Fruit fly (Drosophila melanogaster) whole organism, embryonic: ENCODE data around the gene CG8509.
A peak's percentile ranks its signal among the peaks of the same experiment; 100 is the strongest.

Experiments used
- Abd-B ChIP-seq: fragments of 200-800 bp; sonication (Bioruptor generic); optimal IDR thresholded peaks from 2 replicates; lab custom pipeline; 2018; ENCODE audit warnings: missing biosample characterization, mild to moderate bottlenecking, missing genetic modification characterization, moderate library complexity
- Atf-2 ChIP-seq: fragments of 200-800 bp; sonication (Bioruptor generic); optimal IDR thresholded peaks from 2 replicates; lab custom pipeline; 2016; ENCODE audit warnings: missing biosample characterization, missing genetic modification characterization
- BtbVII ChIP-seq: fragments of 200-800 bp; sonication (Bioruptor generic); optimal IDR thresholded peaks from 3 replicates; lab custom pipeline; 2017; ENCODE audit warnings: missing biosample characterization, mild to moderate bottlenecking, missing genetic modification characterization
- CG10462 ChIP-seq: fragments of 200-800 bp; sonication (Bioruptor generic); optimal IDR thresholded peaks from 2 replicates; lab custom pipeline; 2016; ENCODE audit warnings: missing biosample characterization, missing genetic modification characterization
- CG10543 ChIP-seq: fragments of 200-800 bp; sonication (Bioruptor generic); optimal IDR thresholded peaks from 3 replicates; lab custom pipeline; 2017; ENCODE audit warnings: missing biosample characterization, mild to moderate bottlenecking, missing genetic modification characterization, moderate library complexity
- CG17328 ChIP-seq: fragments of 200-800 bp; sonication (Bioruptor generic); IDR thresholded peaks from 2 replicates; pipeline ENCODE4 v1.3.6; 2022; ENCODE audit warnings: missing biosample characterization, missing genetic modification characterization
- CG17361 ChIP-seq: fragments of 200-800 bp; sonication (Bioruptor generic); IDR thresholded peaks from 3 replicates; pipeline ENCODE4 v1.3.6; 2022; ENCODE audit warnings: missing biosample characterization, missing genetic modification characterization
- CG2120 ChIP-seq: fragments of 200-800 bp; sonication (Bioruptor generic); optimal IDR thresholded peaks from 3 replicates; lab custom pipeline; 2016; ENCODE audit warnings: missing biosample characterization, missing genetic modification characterization
- CG2712 ChIP-seq: fragments of 200-800 bp; optimal IDR thresholded peaks from 3 replicates; lab custom pipeline; 2019; ENCODE audit warnings: missing biosample characterization, mild to moderate bottlenecking, missing genetic modification characterization, moderate library complexity
- CG30403 ChIP-seq: fragments of 200-800 bp; sonication (Bioruptor generic); optimal IDR thresholded peaks from 3 replicates; lab custom pipeline; 2016; ENCODE audit warnings: missing biosample characterization, missing genetic modification characterization
- CG3065 ChIP-seq: fragments of 200-800 bp; sonication (Bioruptor generic); optimal IDR thresholded peaks from 2 replicates; lab custom pipeline; 2016; ENCODE audit warnings: missing biosample characterization, missing genetic modification characterization
- CG31388 ChIP-seq: fragments of 200-800 bp; sonication (Bioruptor generic); optimal IDR thresholded peaks from 2 replicates; lab custom pipeline; 2016; ENCODE audit warnings: missing biosample characterization, missing genetic modification characterization
- CG4424 ChIP-seq: fragments of 200-800 bp; sonication (Bioruptor generic); optimal IDR thresholded peaks from 3 replicates; lab custom pipeline; 2016; ENCODE audit warnings: missing biosample characterization, missing genetic modification characterization
- CG6654 ChIP-seq: fragments of 200-800 bp; sonication (Bioruptor generic); optimal IDR thresholded peaks from 2 replicates; lab custom pipeline; 2017; ENCODE audit warnings: missing biosample characterization, mild to moderate bottlenecking, missing genetic modification characterization
- CG9437 ChIP-seq: fragments of 200-800 bp; sonication (Bioruptor generic); optimal IDR thresholded peaks from 2 replicates; lab custom pipeline; 2018; ENCODE audit warnings: missing biosample characterization, mild to moderate bottlenecking, missing genetic modification characterization
- CTCF ChIP-seq: fragments of 200-800 bp; sonication (Bioruptor generic); optimal IDR thresholded peaks from 2 replicates; lab custom pipeline; 2017; ENCODE audit warnings: missing biosample characterization, mild to moderate bottlenecking, missing genetic modification characterization, moderate library complexity
- D ChIP-seq, 2 experiments: fragments of 200-800 bp in 1 of 2; fragments of >200 bp in 1 of 2; sonication (Bioruptor generic) in 1 of 2; optimal IDR thresholded peaks; 2 replicates in 1 of 2; 3 replicates in 1 of 2; lab custom pipeline; 2017; ENCODE audit warnings: mild to moderate bottlenecking in 1 of 2, missing biosample characterization in 1 of 2, missing genetic modification characterization in 1 of 2, missing genetic modification reagents in 1 of 2
- Deaf1 ChIP-seq: fragments of 200-800 bp; optimal IDR thresholded peaks from 3 replicates; lab custom pipeline; 2019; ENCODE audit warnings: missing biosample characterization, mild to moderate bottlenecking, missing genetic modification characterization, moderate library complexity
- H2.0 ChIP-seq: fragments of 200-800 bp; sonication (Bioruptor generic); IDR thresholded peaks from 2 replicates; pipeline ENCODE4 v1.3.6; 2022; ENCODE audit warnings: missing biosample characterization, missing genetic modification characterization
- Hmx ChIP-seq: fragments of 200-800 bp; sonication (Bioruptor generic); optimal IDR thresholded peaks from 2 replicates; lab custom pipeline; 2016; ENCODE audit warnings: missing biosample characterization, missing genetic modification characterization
- Hr51 ChIP-seq, 2 experiments: fragments of 200-800 bp; sonication (Bioruptor generic); optimal IDR thresholded peaks; 2 replicates in 1 of 2; 3 replicates in 1 of 2; lab custom pipeline; 2016 to 2018; ENCODE audit warnings: missing biosample characterization in 2 of 2, missing genetic modification characterization in 2 of 2, mild to moderate bottlenecking in 1 of 2, moderate library complexity in 1 of 2
- Kr ChIP-seq: fragments of 200-800 bp; sonication (Bioruptor generic); optimal IDR thresholded peaks from 2 replicates; lab custom pipeline; 2017; ENCODE audit warnings: missing biosample characterization, mild to moderate bottlenecking, missing genetic modification characterization
- MTF-1 ChIP-seq: fragments of 200-800 bp; sonication (Bioruptor generic); optimal IDR thresholded peaks from 2 replicates; lab custom pipeline; 2018; ENCODE audit warnings: missing biosample characterization, mild to moderate bottlenecking, missing genetic modification characterization, borderline replicate concordance
- Med ChIP-seq: fragments of 200-800 bp; sonication (Bioruptor generic); peaks from one replicate; lab custom pipeline; 2016; ENCODE audit warnings: missing biosample characterization, missing genetic modification characterization, mild to moderate bottlenecking, inconsistent platforms, moderate library complexity
- Neu2 ChIP-seq: fragments of 200-800 bp; sonication (Bioruptor generic); optimal IDR thresholded peaks from 3 replicates; lab custom pipeline; 2016; ENCODE audit warnings: missing biosample characterization, missing genetic modification characterization, borderline replicate concordance
- Nf-YC ChIP-seq: fragments of 200-800 bp; optimal IDR thresholded peaks from 3 replicates; lab custom pipeline; 2019; ENCODE audit warnings: missing biosample characterization, mild to moderate bottlenecking, missing genetic modification characterization, moderate library complexity
- NfI ChIP-seq: fragments of 200-800 bp; sonication (Bioruptor generic); optimal IDR thresholded peaks from 3 replicates; lab custom pipeline; 2018; ENCODE audit warnings: missing biosample characterization, mild to moderate bottlenecking, missing genetic modification characterization, moderate library complexity
- Rfx ChIP-seq: fragments of 200-800 bp; sonication (Bioruptor generic); IDR thresholded peaks from 2 replicates; pipeline ENCODE4 v1.3.6; 2022; ENCODE audit warnings: missing biosample characterization, missing genetic modification characterization
- Stat92E ChIP-seq, 3 experiments: fragments of >200 bp in 2 of 3; fragments of 200-800 bp in 1 of 3; sonication (Bioruptor generic) in 1 of 3; optimal IDR thresholded peaks; 2 replicates each; lab custom pipeline; 2017 to 2019; ENCODE audit warnings: missing biosample characterization in 3 of 3, missing genetic modification characterization in 3 of 3, mild to moderate bottlenecking in 1 of 3, moderate library complexity in 1 of 3
- aop ChIP-seq: fragments of 200-800 bp; sonication (Bioruptor generic); IDR thresholded peaks from 2 replicates; pipeline ENCODE4 v1.3.6; 2022; ENCODE audit warnings: missing biosample characterization, missing genetic modification characterization
- bowl ChIP-seq: fragments of 200-800 bp; sonication (Bioruptor generic); IDR thresholded peaks from 2 replicates; pipeline ENCODE4 v1.3.6; 2022; ENCODE audit warnings: missing biosample characterization, missing genetic modification characterization
- btn ChIP-seq: fragments of 200-800 bp; sonication (Bioruptor generic); optimal IDR thresholded peaks from 2 replicates; lab custom pipeline; 2016; ENCODE audit warnings: missing biosample characterization, missing genetic modification characterization
- cg ChIP-seq: fragments of 200-800 bp; sonication (Bioruptor generic); optimal IDR thresholded peaks from 3 replicates; lab custom pipeline; 2019; ENCODE audit warnings: missing biosample characterization, mild to moderate bottlenecking, missing genetic modification characterization, moderate library complexity
- chinmo ChIP-seq: fragments of 200-800 bp; sonication (Bioruptor generic); IDR thresholded peaks from 4 replicates; pipeline ENCODE4 v1.3.6; 2022; ENCODE audit warnings: missing biosample characterization, missing genetic modification characterization; ENCODE audit not compliant: partially characterized antibody
- chn ChIP-seq: fragments of 200-800 bp; sonication (Bioruptor generic); optimal IDR thresholded peaks from 2 replicates; lab custom pipeline; 2016; ENCODE audit warnings: missing biosample characterization, missing genetic modification characterization
- corto ChIP-seq: fragments of 200-800 bp; sonication (Bioruptor generic); optimal IDR thresholded peaks from 2 replicates; lab custom pipeline; 2016; ENCODE audit warnings: missing biosample characterization, mild to moderate bottlenecking, missing genetic modification characterization, moderate library complexity
- emc ChIP-seq: fragments of 200-800 bp; sonication (Bioruptor generic); optimal IDR thresholded peaks from 2 replicates; lab custom pipeline; 2016; ENCODE audit warnings: missing biosample characterization, missing genetic modification characterization
- esg ChIP-seq: fragments of 200-800 bp; sonication (Bioruptor generic); conservative IDR thresholded peaks from 2 replicates; pipeline ENCODE4 v1.3.6; 2022; ENCODE audit warnings: missing biosample characterization, missing genetic modification characterization
- exex ChIP-seq: fragments of 200-800 bp; sonication (Bioruptor generic); optimal IDR thresholded peaks from 4 replicates; lab custom pipeline; 2018; ENCODE audit warnings: missing biosample characterization, mild to moderate bottlenecking, missing genetic modification characterization, moderate library complexity
- eyg ChIP-seq: fragments of 200-800 bp; sonication (Bioruptor generic); optimal IDR thresholded peaks from 3 replicates; lab custom pipeline; 2016; ENCODE audit warnings: missing biosample characterization, missing genetic modification characterization
- fd64A ChIP-seq: fragments of 200-800 bp; sonication (Bioruptor generic); optimal IDR thresholded peaks from 3 replicates; lab custom pipeline; 2018; ENCODE audit warnings: missing biosample characterization, mild to moderate bottlenecking, missing genetic modification characterization
- fru ChIP-seq: fragments of >200 bp; optimal IDR thresholded peaks from 2 replicates; lab custom pipeline; 2017
- knrl ChIP-seq: fragments of 200-800 bp; sonication (Bioruptor generic); IDR thresholded peaks from 3 replicates; pipeline ENCODE4 v1.3.6; 2022; ENCODE audit warnings: missing biosample characterization, missing genetic modification characterization; ENCODE audit not compliant: partially characterized antibody
- nerfin-1 ChIP-seq: fragments of 200-800 bp; sonication (Bioruptor generic); optimal IDR thresholded peaks from 3 replicates; lab custom pipeline; 2019; ENCODE audit warnings: missing biosample characterization, mild to moderate bottlenecking, missing genetic modification characterization, moderate library complexity
- org-1 ChIP-seq: fragments of 200-800 bp; sonication (Bioruptor generic); optimal IDR thresholded peaks from 2 replicates; lab custom pipeline; 2017; ENCODE audit warnings: missing biosample characterization, missing genetic modification characterization
- otp ChIP-seq: fragments of 200-800 bp; sonication (Bioruptor generic); IDR thresholded peaks from 3 replicates; pipeline ENCODE4, ENCODE4 v1.3.6; 2022; ENCODE audit warnings: missing biosample characterization, missing genetic modification characterization
- phol ChIP-seq: fragments of 200-800 bp; sonication (Bioruptor generic); optimal IDR thresholded peaks from 3 replicates; lab custom pipeline; 2018; ENCODE audit warnings: missing biosample characterization, mild to moderate bottlenecking, missing genetic modification characterization, moderate library complexity
- sd ChIP-seq: fragments of 200-800 bp; sonication (Bioruptor generic); optimal IDR thresholded peaks from 3 replicates; lab custom pipeline; 2018; ENCODE audit warnings: missing biosample characterization, mild to moderate bottlenecking, missing genetic modification characterization, moderate library complexity
- sim ChIP-seq: fragments of 200-800 bp; sonication (Bioruptor generic); IDR thresholded peaks from 2 replicates; pipeline ENCODE4 v1.3.6; 2022; ENCODE audit warnings: missing biosample characterization, missing genetic modification characterization
- slbo ChIP-seq: fragments of 200-800 bp; sonication (Bioruptor generic); IDR thresholded peaks from 2 replicates; pipeline ENCODE4 v1.3.6; 2022; ENCODE audit warnings: missing biosample characterization, missing genetic modification characterization
- ttk ChIP-seq: fragments of 200-800 bp; sonication (Bioruptor generic); IDR thresholded peaks from 2 replicates; pipeline ENCODE4 v2.1.2; 2022; ENCODE audit warnings: missing biosample characterization, missing genetic modification characterization

Gene CG8509

DNA sequence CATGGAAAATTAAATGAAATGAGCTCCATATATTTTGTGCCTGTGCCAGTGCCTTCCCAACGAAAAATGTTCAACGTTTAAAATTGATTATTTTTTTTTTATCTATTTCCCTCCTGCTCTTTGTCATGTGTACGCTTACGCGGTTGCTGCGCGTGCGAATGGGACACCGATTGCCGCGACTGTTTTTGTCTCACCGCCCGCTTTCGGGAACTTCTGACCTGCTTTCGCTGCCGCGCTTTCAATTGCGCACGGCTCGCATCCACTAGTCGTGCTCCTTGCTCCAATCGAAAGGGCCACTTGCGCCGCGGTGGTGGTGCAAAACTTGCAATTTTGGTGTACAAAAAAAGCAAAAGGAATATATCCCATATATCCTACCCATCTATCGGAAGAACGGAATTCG lies 51.1 kb downstream of the CG8509 start (continued):
- TF ChIP-seq org-1 (GFP tag; lab: Kevin White, UChicago) (no peak), corto (no peak), Kr (no peak), ttk (no peak), fd64A (GFP tag; lab: Kevin White, UChicago) (no peak), CG17361 (no peak), sd (peak; percentile 45), MTF-1 (peak; percentile 81), eyg (GFP tag; lab: Kevin White, UChicago) (no peak), exex (tag; lab: Kevin White, UChicago) (no peak), CG31388 (GFP tag; lab: Kevin White, UChicago) (no peak), chinmo (GFP tag; lab: Robert Waterston, UW) (no peak), Atf-2 (no peak), Abd-B (GFP tag; lab: Kevin White, UChicago) (peak; percentile 5), slbo (peak; percentile 43; the same call in 1 of the 2 replicates), Nf-YC (tag; lab: Kevin White, UChicago) (peak; percentile 73), Deaf1 (tag; lab: Kevin White, UChicago) (peak; percentile 7), esg (GFP tag; lab: Robert Waterston, UW) (no peak), Hr51 (GFP tag; optimal IDR thresholded peaks at IDR 0.05; lab: Kevin White, UChicago) (no peak), CG10462 (GFP tag; lab: Kevin White, UChicago) (no peak), Stat92E (GFP tag; optimal IDR thresholded peaks at IDR 0.05; lab: Kevin White, UChicago) (no peak), CG2712 (no peak), CG10543 (GFP tag; lab: Kevin White, UChicago) (peak; percentile 57), cg (GFP tag; lab: Kevin White, UChicago) (peak; percentile 31), Rfx (GFP tag; lab: Robert Waterston, UW) (peak; percentile 44; the same call in 1 of the 2 replicates), sim (GFP tag; lab: Robert Waterston, UW) (no peak), aop (no peak), BtbVII (GFP tag; lab: Kevin White, UChicago) (peak; percentile 30), CTCF (no peak), CG2120 (GFP tag; lab: Kevin White, UChicago) (peak; percentile 25), Neu2 (GFP tag; lab: Kevin White, UChicago) (no peak), CG17328 (peak; percentile 31; the same call in 1 of the 2 replicates), btn (GFP tag; lab: Kevin White, UChicago) (no peak), Med (peak; percentile 72), CG3065 (GFP tag; lab: Kevin White, UChicago) (no peak), Hmx (GFP tag; lab: Kevin White, UChicago) (no peak), CG30403 (GFP tag; lab: Kevin White, UChicago) (no peak), otp (GFP tag; lab: Robert Waterston, UW) (no peak), phol (tag; lab: Kevin White, UChicago) (no peak), chn (GFP tag; lab: Kevin White, UChicago) (peak; percentile 6), fru (lab: Kevin White, UChicago) (no peak), CG6654 (GFP tag; lab: Kevin White, UChicago) (no peak), bowl (GFP tag; lab: Robert Waterston, UW) (no peak), knrl (GFP tag; lab: Robert Waterston, UW) (peak; percentile 19; the same call in 1 of the 3 replicates), CG4424 (GFP tag; lab: Kevin White, UChicago) (no peak), CG9437 (GFP tag; lab: Kevin White, UChicago) (no peak), NfI (GFP tag; lab: Kevin White, UChicago) (no peak), D (optimal IDR thresholded peaks at IDR 0.05; lab: Kevin White, UChicago) (no peak), D (GFP tag; optimal IDR thresholded peaks at IDR 0.05; lab: Kevin White, UChicago) (no peak), emc (GFP tag; lab: Kevin White, UChicago) (no peak), H2.0 (no peak), nerfin-1 (tag; lab: Kevin White, UChicago) (no peak)
